Worm (Caenorhabditis elegans): ENCODE data around the gene clec-70.

- no peak for TF ChIP-seq pha-4 (tag; optimal IDR thresholded peaks at IDR 0.05)
- no peak for TF ChIP-seq ceh-83 (GFP tag; optimal IDR thresholded peaks at IDR 0.05)
- TF ChIP-seq snpc-4 (tag; optimal IDR thresholded peaks at IDR 0.05) = no peak
- no peak for TF ChIP-seq mab-5 (tag; optimal IDR thresholded peaks at IDR 0.05)
- no peak for TF ChIP-seq unc-62 (GFP tag; optimal IDR thresholded peaks at IDR 0.05)
- TF ChIP-seq elt-1 (tag; optimal IDR thresholded peaks at IDR 0.05; ENCODE audit: borderline replicate concordance, insufficient read depth) = no peak
- TF ChIP-seq lin-13 (tag; optimal IDR thresholded peaks at IDR 0.05) = no peak
- no peak for TF ChIP-seq hlh-1 (tag; optimal IDR thresholded peaks at IDR 0.05)
- TF ChIP-seq blmp-1 (tag; optimal IDR thresholded peaks at IDR 0.05) = no peak
- TF ChIP-seq bed-3 (GFP tag; optimal IDR thresholded peaks at IDR 0.05) = no peak
- no peak for TF ChIP-seq nhr-237 (tag; optimal IDR thresholded peaks at IDR 0.05)
- TF ChIP-seq nhr-76 (tag; optimal IDR thresholded peaks at IDR 0.05) = no peak
- no peak for TF ChIP-seq lin-32 (GFP tag; optimal IDR thresholded peaks at IDR 0.05)
Observed at ce11 chrIV:3944459-3944858, 12.0 kb downstream of the clec-70 start, which contains the start of gene clec-72.

Measured in whole organism, mixed stage, embryonic.